Worm (Caenorhabditis elegans) whole organism, midembryonic: Measurements from ENCODE around the gene C35D10.10.

Experiments
- flt-1 ChIP-seq: fragments of 200-800 bp; sonication (Bioruptor generic); IDR thresholded peaks from 2 replicates; pipeline ENCODE4 v1.3.6; 2022; ENCODE audit warnings: missing genetic modification characterization, missing compliant biosample characterization
- klf-2 ChIP-seq: fragments of 200-800 bp; sonication (Bioruptor generic); conservative IDR thresholded peaks from 2 replicates; pipeline ENCODE4 v1.3.6; 2022; ENCODE audit warnings: missing genetic modification reagents, missing genetic modification characterization, missing compliant biosample characterization

- TF ChIP-seq flt-1 (GFP tag; lab: Robert Waterston, UW) (no peak), klf-2 (GFP tag; lab: Robert Waterston, UW) (no peak)
Observed at ce11 chrIII:4856992-4857391, 4.6 kb downstream of the C35D10.10 start.
